Fruit fly (Drosophila melanogaster) whole organism, embryonic: ENCODE data around the gene hry.
A peak's percentile ranks its signal among the peaks of the same experiment; 100 is the strongest.

Source experiments
- ATbp ChIP-seq: fragments of 200-800 bp; sonication (Bioruptor generic); optimal IDR thresholded peaks from 2 replicates; lab custom pipeline; 2017; ENCODE audit warnings: missing biosample characterization, mild to moderate bottlenecking, missing genetic modification characterization, missing genetic modification reagents
- Atf3 ChIP-seq: fragments of 200-800 bp; sonication (Bioruptor generic); optimal IDR thresholded peaks from 3 replicates; lab custom pipeline; 2016; ENCODE audit warnings: missing biosample characterization, missing genetic modification characterization
- Blimp-1 ChIP-seq: fragments of 200-800 bp; sonication (Bioruptor generic); optimal IDR thresholded peaks from 3 replicates; lab custom pipeline; 2018; ENCODE audit warnings: missing biosample characterization, missing genetic modification characterization, mild to moderate bottlenecking, moderate library complexity, missing genetic modification reagents
- BtbVII ChIP-seq: fragments of 200-800 bp; sonication (Bioruptor generic); optimal IDR thresholded peaks from 3 replicates; lab custom pipeline; 2017; ENCODE audit warnings: missing biosample characterization, mild to moderate bottlenecking, missing genetic modification characterization
- CG10431 ChIP-seq: fragments of 200-800 bp; sonication (Bioruptor generic); optimal IDR thresholded peaks from 3 replicates; lab custom pipeline; 2018; ENCODE audit warnings: missing biosample characterization, mild to moderate bottlenecking, missing genetic modification characterization
- CG11696 ChIP-seq: fragments of 200-800 bp; sonication (Bioruptor generic); IDR thresholded peaks from 2 replicates; pipeline ENCODE4 v1.3.6; 2022; ENCODE audit warnings: missing biosample characterization, missing genetic modification characterization
- CG11723 ChIP-seq: fragments of 200-800 bp; sonication (Bioruptor generic); optimal IDR thresholded peaks from 2 replicates; lab custom pipeline; 2017; ENCODE audit warnings: missing biosample characterization, mild to moderate bottlenecking, missing genetic modification characterization
- CG12236 ChIP-seq: fragments of 200-800 bp; sonication (Bioruptor generic); optimal IDR thresholded peaks from 2 replicates; lab custom pipeline; 2016; ENCODE audit warnings: missing biosample characterization, missing genetic modification characterization
- CG1233 ChIP-seq: fragments of 200-800 bp; sonication (Bioruptor generic); optimal IDR thresholded peaks from 4 replicates; lab custom pipeline; 2018; ENCODE audit warnings: missing biosample characterization, mild to moderate bottlenecking, missing genetic modification characterization
- CG13775 ChIP-seq: fragments of 200-800 bp; sonication (Bioruptor generic); optimal IDR thresholded peaks from 3 replicates; lab custom pipeline; 2017; ENCODE audit warnings: missing biosample characterization, mild to moderate bottlenecking, missing genetic modification characterization
- CG14014 ChIP-seq: fragments of 200-800 bp; sonication (Bioruptor generic); IDR thresholded peaks from 2 replicates; pipeline ENCODE4 v1.3.6; 2022; ENCODE audit warnings: missing biosample characterization, missing genetic modification characterization
- CG14667 ChIP-seq: fragments of 200-800 bp; sonication (Bioruptor generic); IDR thresholded peaks from 2 replicates; pipeline ENCODE4 v1.3.6; 2022; ENCODE audit warnings: missing biosample characterization, missing genetic modification characterization
- CG1529 ChIP-seq: fragments of 200-800 bp; sonication (Bioruptor generic); optimal IDR thresholded peaks from 3 replicates; lab custom pipeline; 2018; ENCODE audit warnings: missing biosample characterization, missing genetic modification characterization
- CG17612 ChIP-seq: fragments of 200-800 bp; sonication (Bioruptor generic); IDR thresholded peaks from 2 replicates; pipeline ENCODE4 v1.3.6; 2022; ENCODE audit warnings: missing biosample characterization, missing genetic modification characterization
- CG18599 ChIP-seq: fragments of 200-800 bp; sonication (Bioruptor generic); optimal IDR thresholded peaks from 3 replicates; lab custom pipeline; 2017; ENCODE audit warnings: missing biosample characterization, missing genetic modification characterization, mild to moderate bottlenecking, moderate library complexity, missing genetic modification reagents
- CG30020 ChIP-seq: fragments of 200-800 bp; optimal IDR thresholded peaks from 2 replicates; lab custom pipeline; 2019; ENCODE audit warnings: missing biosample characterization, mild to moderate bottlenecking, missing genetic modification characterization, moderate library complexity
- CG31441 ChIP-seq: fragments of 200-800 bp; sonication (Bioruptor generic); IDR thresholded peaks from 2 replicates; pipeline ENCODE4 v1.3.6; 2022; ENCODE audit warnings: missing biosample characterization, missing genetic modification characterization
- CG3163 ChIP-seq: fragments of 200-800 bp; sonication (Bioruptor generic); optimal IDR thresholded peaks from 3 replicates; lab custom pipeline; 2016; ENCODE audit warnings: missing biosample characterization, missing genetic modification characterization
- CG33213 ChIP-seq: fragments of 200-800 bp; sonication (Bioruptor generic); optimal IDR thresholded peaks from 3 replicates; lab custom pipeline; 2016; ENCODE audit warnings: missing biosample characterization, missing genetic modification characterization
- CG3407 ChIP-seq: fragments of 200-800 bp; sonication (Bioruptor generic); optimal IDR thresholded peaks from 2 replicates; lab custom pipeline; 2018; ENCODE audit warnings: missing biosample characterization, mild to moderate bottlenecking, missing genetic modification characterization
- CG4617 ChIP-seq: fragments of 200-800 bp; sonication (Bioruptor generic); optimal IDR thresholded peaks from 3 replicates; lab custom pipeline; 2016; ENCODE audit warnings: missing biosample characterization, missing genetic modification characterization, borderline replicate concordance
- Dp ChIP-seq: fragments of 200-800 bp; sonication (Bioruptor generic); optimal IDR thresholded peaks from 2 replicates; lab custom pipeline; 2018; ENCODE audit warnings: missing biosample characterization, mild to moderate bottlenecking, missing genetic modification characterization, moderate library complexity
- Fer3 ChIP-seq: fragments of 200-800 bp; sonication (Bioruptor generic); optimal IDR thresholded peaks from 2 replicates; lab custom pipeline; 2018; ENCODE audit warnings: missing biosample characterization, mild to moderate bottlenecking, missing genetic modification characterization, moderate library complexity
- H2.0 ChIP-seq: fragments of 200-800 bp; sonication (Bioruptor generic); IDR thresholded peaks from 2 replicates; pipeline ENCODE4 v1.3.6; 2022; ENCODE audit warnings: missing biosample characterization, missing genetic modification characterization
- Lhr ChIP-seq: fragments of 200-800 bp; sonication (Bioruptor generic); optimal IDR thresholded peaks from 3 replicates; lab custom pipeline; 2017; ENCODE audit warnings: mild to moderate bottlenecking, missing biosample characterization, missing genetic modification reagents, missing genetic modification characterization
- NFAT ChIP-seq: fragments of 200-800 bp; sonication (Bioruptor generic); IDR thresholded peaks from 2 replicates; pipeline ENCODE4 v1.3.6; 2022; ENCODE audit warnings: missing biosample characterization, missing genetic modification characterization
- PHDP ChIP-seq: fragments of 200-800 bp; sonication (Bioruptor generic); optimal IDR thresholded peaks from 3 replicates; lab custom pipeline; 2018; ENCODE audit warnings: missing biosample characterization, mild to moderate bottlenecking, missing genetic modification characterization, moderate library complexity
- Pdp1 ChIP-seq, 2 experiments: fragments of 200-800 bp; sonication (Bioruptor generic); optimal IDR thresholded peaks; 3 replicates each; lab custom pipeline; 2016; ENCODE audit warnings: missing biosample characterization in 2 of 2, missing genetic modification characterization in 2 of 2, mild to moderate bottlenecking in 1 of 2, moderate library complexity in 1 of 2
- Rx ChIP-seq: fragments of 200-800 bp; sonication (Bioruptor generic); IDR thresholded peaks from 2 replicates; pipeline ENCODE4 v1.3.6; 2022; ENCODE audit warnings: missing biosample characterization, missing genetic modification characterization
- ato ChIP-seq: fragments of 200-800 bp; sonication (Bioruptor generic); IDR thresholded peaks from 2 replicates; pipeline ENCODE4 v1.3.6; 2022; ENCODE audit warnings: missing biosample characterization, missing genetic modification characterization; ENCODE audit not compliant: partially characterized antibody
- chinmo ChIP-seq: fragments of 200-800 bp; sonication (Bioruptor generic); IDR thresholded peaks from 4 replicates; pipeline ENCODE4 v1.3.6; 2022; ENCODE audit warnings: missing biosample characterization, missing genetic modification characterization; ENCODE audit not compliant: partially characterized antibody
- dpn ChIP-seq, 2 experiments: fragments of 200-800 bp; sonication (Bioruptor generic); optimal IDR thresholded peaks; 3 replicates each; lab custom pipeline; 2016; ENCODE audit warnings: missing biosample characterization in 2 of 2, missing genetic modification characterization in 2 of 2
- exex ChIP-seq: fragments of 200-800 bp; sonication (Bioruptor generic); optimal IDR thresholded peaks from 4 replicates; lab custom pipeline; 2018; ENCODE audit warnings: missing biosample characterization, mild to moderate bottlenecking, missing genetic modification characterization, moderate library complexity
- fd3F ChIP-seq: fragments of 200-800 bp; sonication (Bioruptor generic); optimal IDR thresholded peaks from 2 replicates; lab custom pipeline; 2018; ENCODE audit warnings: missing biosample characterization, mild to moderate bottlenecking, missing genetic modification characterization, moderate library complexity
- fd96Cb ChIP-seq: fragments of 200-800 bp; sonication (Bioruptor generic); optimal IDR thresholded peaks from 2 replicates; lab custom pipeline; 2018; ENCODE audit warnings: missing biosample characterization, mild to moderate bottlenecking, missing genetic modification characterization, moderate library complexity
- ind ChIP-seq: fragments of 200-800 bp; sonication (Bioruptor generic); optimal IDR thresholded peaks from 3 replicates; lab custom pipeline; 2016; ENCODE audit warnings: missing biosample characterization, missing genetic modification characterization
- jing ChIP-seq: fragments of 200-800 bp; sonication (Bioruptor generic); optimal IDR thresholded peaks from 2 replicates; lab custom pipeline; 2018; ENCODE audit warnings: missing biosample characterization, mild to moderate bottlenecking, missing genetic modification characterization
- kni ChIP-seq: fragments of 200-800 bp; sonication (Bioruptor generic); optimal IDR thresholded peaks from 3 replicates; lab custom pipeline; 2017; ENCODE audit warnings: mild to moderate bottlenecking, missing biosample characterization, missing genetic modification reagents, missing genetic modification characterization
- lbe ChIP-seq: fragments of 200-800 bp; sonication (Bioruptor generic); optimal IDR thresholded peaks from 2 replicates; lab custom pipeline; 2016; ENCODE audit warnings: missing biosample characterization, mild to moderate bottlenecking, missing genetic modification characterization
- nau ChIP-seq: fragments of 200-800 bp; sonication (Bioruptor generic); optimal IDR thresholded peaks from 3 replicates; lab custom pipeline; 2017; ENCODE audit warnings: missing biosample characterization, mild to moderate bottlenecking, missing genetic modification characterization, missing genetic modification reagents
- oc ChIP-seq: fragments of 200-800 bp; sonication (Bioruptor generic); optimal IDR thresholded peaks from 2 replicates; lab custom pipeline; 2018; ENCODE audit warnings: missing biosample characterization, mild to moderate bottlenecking, missing genetic modification characterization, moderate library complexity
- onecut ChIP-seq: fragments of 200-800 bp; sonication (Bioruptor generic); IDR thresholded peaks from 2 replicates; pipeline ENCODE4 v1.3.6; 2022; ENCODE audit warnings: missing biosample characterization, missing genetic modification characterization
- pnt ChIP-seq: fragments of 200-800 bp; sonication (Bioruptor generic); optimal IDR thresholded peaks from 3 replicates; lab custom pipeline; 2016; ENCODE audit warnings: missing biosample characterization, missing genetic modification characterization
- sob ChIP-seq: fragments of 200-800 bp; sonication (Bioruptor generic); IDR thresholded peaks from 2 replicates; pipeline ENCODE4 v1.3.6; 2022; ENCODE audit warnings: missing biosample characterization, missing genetic modification characterization
- tio ChIP-seq: fragments of 200-800 bp; sonication (Bioruptor generic); optimal IDR thresholded peaks from 2 replicates; lab custom pipeline; 2017; ENCODE audit warnings: missing biosample characterization, missing genetic modification characterization, inconsistent platforms
- unc-4 ChIP-seq: fragments of 200-800 bp; sonication (Bioruptor generic); IDR thresholded peaks from 2 replicates; pipeline ENCODE4 v1.3.6; 2022; ENCODE audit warnings: missing biosample characterization, missing genetic modification characterization; ENCODE audit not compliant: partially characterized antibody
- vnd ChIP-seq: fragments of 200-800 bp; sonication (Bioruptor generic); IDR thresholded peaks from 3 replicates; pipeline ENCODE4 v1.3.6; 2022; ENCODE audit warnings: missing biosample characterization, missing genetic modification characterization; ENCODE audit not compliant: partially characterized antibody
- vvl ChIP-seq: fragments of 200-800 bp; sonication (Bioruptor generic); IDR thresholded peaks from 2 replicates; pipeline ENCODE4 v1.3.6; 2022; ENCODE audit warnings: missing biosample characterization, missing genetic modification characterization

Gene hry

DNA sequence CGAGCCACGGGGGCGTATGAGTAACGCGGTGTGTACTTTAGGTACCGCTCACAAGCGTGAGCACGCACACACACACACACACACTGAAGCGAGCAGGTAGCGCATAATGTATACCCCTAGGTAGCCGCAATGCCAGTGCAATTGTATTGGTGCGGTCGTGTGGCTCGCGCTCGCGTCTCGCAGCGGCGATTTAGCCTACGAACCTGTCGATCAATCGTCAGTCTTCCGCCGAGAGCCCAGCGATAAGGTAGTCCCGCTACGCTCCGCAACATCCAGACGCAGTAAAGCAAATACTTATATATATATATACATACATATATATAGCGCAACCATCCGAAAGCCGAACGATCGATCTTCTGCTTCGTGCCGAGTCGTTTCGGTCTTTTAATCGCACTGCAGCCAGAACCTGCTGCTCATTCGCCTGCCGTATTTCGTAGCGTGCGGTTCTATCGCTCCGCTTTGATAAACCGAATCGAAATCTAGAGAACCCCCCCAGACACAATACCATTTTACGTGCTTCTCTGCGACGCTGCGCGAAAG is at the start of gene hry (continued):
- TF ChIP-seq oc (tag; lab: Kevin White, UChicago) (peak; percentile 38), CG30020 (tag; lab: Kevin White, UChicago) (no peak), CG1233 (no peak), sob (GFP tag; lab: Robert Waterston, UW) (peak; percentile 48; the same call in 1 of the 2 replicates), CG3163 (GFP tag; lab: Kevin White, UChicago) (no peak), PHDP (tag; lab: Kevin White, UChicago) (peak; percentile 23), Atf3 (GFP tag; lab: Kevin White, UChicago) (no peak), CG10431 (GFP tag; lab: Kevin White, UChicago) (peak; percentile 49), Lhr (GFP tag; lab: Kevin White, UChicago) (no peak), ind (GFP tag; lab: Kevin White, UChicago) (no peak), Pdp1 (GFP tag; optimal IDR thresholded peaks at IDR 0.05; lab: Kevin White, UChicago) (peak in 1 of 2 experiments; percentile 62), ATbp (GFP tag; lab: Kevin White, UChicago) (no peak), Fer3 (tag; lab: Kevin White, UChicago) (peak; percentile 5), H2.0 (GFP tag; lab: Robert Waterston, UW) (no peak), vvl (GFP tag; lab: Robert Waterston, UW) (peak; percentile 71; the same call in 1 of the 2 replicates), CG17612 (GFP tag; lab: Robert Waterston, UW) (no peak), CG11723 (GFP tag; lab: Kevin White, UChicago) (peak; percentile 51), unc-4 (GFP tag; lab: Robert Waterston, UW) (peak; percentile 34; the same call in 1 of the 2 replicates), NFAT (peak; percentile 27; the same call in 1 of the 2 replicates), nau (GFP tag; lab: Kevin White, UChicago) (peak; percentile 64), CG33213 (GFP tag; lab: Kevin White, UChicago) (no peak), jing (GFP tag; lab: Kevin White, UChicago) (peak; percentile 58), onecut (peak; percentile 53; the same call in 1 of the 2 replicates), Dp (GFP tag; lab: Kevin White, UChicago) (no peak), Blimp-1 (peak; percentile 92), exex (tag; lab: Kevin White, UChicago) (peak; percentile 29), CG3407 (GFP tag; lab: Kevin White, UChicago) (peak; percentile 29), Rx (GFP tag; lab: Robert Waterston, UW) (no peak), CG1529 (no peak), CG12236 (no peak), fd3F (GFP tag; lab: Kevin White, UChicago) (no peak), ato (GFP tag; lab: Robert Waterston, UW) (peak; percentile 21; the same call in 1 of the 2 replicates), BtbVII (GFP tag; lab: Kevin White, UChicago) (peak; percentile 40), CG14667 (GFP tag; lab: Robert Waterston, UW) (no peak), CG11696 (GFP tag; lab: Robert Waterston, UW) (0 out of 2 replicates have a peak, but pooled peaks have one; percentile 34), dpn (GFP tag; optimal IDR thresholded peaks at IDR 0.05; lab: Kevin White, UChicago) (no peak), fd96Cb (tag; lab: Kevin White, UChicago) (no peak), kni (GFP tag; lab: Kevin White, UChicago) (peak; percentile 93), tio (GFP tag; lab: Kevin White, UChicago) (no peak), vnd (GFP tag; lab: Robert Waterston, UW) (no peak), CG14014 (GFP tag; lab: Robert Waterston, UW) (peak; percentile 62; the same call in 1 of the 2 replicates), CG31441 (GFP tag; lab: Robert Waterston, UW) (no peak; the same call in 1 of the 2 replicates), lbe (GFP tag; lab: Kevin White, UChicago) (peak; percentile 77), CG18599 (peak; percentile 67), chinmo (peak; percentile 99), CG4617 (no peak), CG13775 (peak; percentile 27), pnt (GFP tag; lab: Kevin White, UChicago) (no peak)
